Fruit fly (Drosophila melanogaster): Measurements from ENCODE around the gene CG7246.

The CG7246 gene

dm6 chrX:9106775-9107283, 26.0 kb upstream of the CG7246 start, which contains the start of gene Arfrp1:
Gene Arfrp1 (plus strand): TSS chrX:9107069.
- TF ChIP-seq CG2202 (tag; optimal IDR thresholded peaks at IDR 0.05) (no peak), Scr (GFP tag; IDR thresholded peaks at IDR 0.05; ENCODE audit: partially characterized antibody) (peak; percentile 88), hb (GFP tag; IDR thresholded peaks at IDR 0.05; ENCODE audit: partially characterized antibody) (peak; percentile 74), ind (GFP tag; optimal IDR thresholded peaks at IDR 0.05) (peak; percentile 28), Sox100B (GFP tag; optimal IDR thresholded peaks at IDR 0.05) (no peak), CG34376 (GFP tag; optimal IDR thresholded peaks at IDR 0.05) (peak; percentile 10), Chrac-16 (GFP tag; optimal IDR thresholded peaks at IDR 0.05) (peak; percentile 27), bbx (GFP tag; IDR thresholded peaks at IDR 0.05; ENCODE audit: partially characterized antibody) (peak; percentile 85), CG7786 (GFP tag; optimal IDR thresholded peaks at IDR 0.05) (peak; percentile 4), dysf (GFP tag; IDR thresholded peaks at IDR 0.05) (0 out of 3 replicates have a peak, but pooled peaks have one; percentile 22), sens (GFP tag) (peak; percentile 86), usp (GFP tag; optimal IDR thresholded peaks at IDR 0.05) (no peak), vnd (GFP tag; IDR thresholded peaks at IDR 0.05; ENCODE audit: partially characterized antibody) (peak; percentile 71), Sry-δ (GFP tag; optimal IDR thresholded peaks at IDR 0.05) (peak; percentile 83), Abd-B (GFP tag; optimal IDR thresholded peaks at IDR 0.05) (peak; percentile 51), zen2 (GFP tag; IDR thresholded peaks at IDR 0.05; ENCODE audit: partially characterized antibody) (0 out of 3 replicates have a peak, but pooled peaks have one; percentile 44), CG2120 (GFP tag; optimal IDR thresholded peaks at IDR 0.05) (peak; percentile 48), fd3F (GFP tag; optimal IDR thresholded peaks at IDR 0.05) (no peak), CG4617 (GFP tag; optimal IDR thresholded peaks at IDR 0.05; ENCODE audit: borderline replicate concordance) (peak; percentile 5), MESR4 (GFP tag; optimal IDR thresholded peaks at IDR 0.05) (peak; percentile 71), CG30403 (GFP tag; optimal IDR thresholded peaks at IDR 0.05) (peak; percentile 51), pzg (GFP tag; optimal IDR thresholded peaks at IDR 0.05) (peak; percentile 27), BtbVII (GFP tag; optimal IDR thresholded peaks at IDR 0.05) (no peak), CG3995 (GFP tag; optimal IDR thresholded peaks at IDR 0.05) (peak; percentile 53), Dll (GFP tag; IDR thresholded peaks at IDR 0.05; ENCODE audit: partially characterized antibody) (peak; percentile 83), wek (GFP tag; optimal IDR thresholded peaks at IDR 0.05) (peak; percentile 88), CG13287 (GFP tag; IDR thresholded peaks at IDR 0.05; ENCODE audit: partially characterized antibody) (peak; percentile 79), az2 (GFP tag; optimal IDR thresholded peaks at IDR 0.05) (peak; percentile 13), CoRest (tag; optimal IDR thresholded peaks at IDR 0.05) (peak; percentile 12), CG9932 (GFP tag; IDR thresholded peaks at IDR 0.05) (peak; percentile 59), Gug (GFP tag; IDR thresholded peaks at IDR 0.05) (peak; percentile 10; the same call in 1 of the 4 replicates), Aef1 (GFP tag; IDR thresholded peaks at IDR 0.05) (peak; percentile 47; the same call in 2 of the 3 replicates), CG3847 (GFP tag; IDR thresholded peaks at IDR 0.05) (no peak), nerfin-2 (GFP tag; IDR thresholded peaks at IDR 0.05; ENCODE audit: partially characterized antibody) (peak; percentile 45; the same call in 1 of the 2 replicates), Dbx (GFP tag; IDR thresholded peaks at IDR 0.05) (0 out of 3 replicates have a peak, but pooled peaks have one; percentile 5), hbn (GFP tag; IDR thresholded peaks at IDR 0.05; ENCODE audit: partially characterized antibody) (peak; percentile 70), inv (GFP tag; IDR thresholded peaks at IDR 0.05; ENCODE audit: partially characterized antibody) (peak; percentile 75), CG2129 (GFP tag; IDR thresholded peaks at IDR 0.05; ENCODE audit: partially characterized antibody) (peak; percentile 53), mam (GFP tag; optimal IDR thresholded peaks at IDR 0.05) (peak; percentile 17), Opbp (GFP tag; IDR thresholded peaks at IDR 0.05; ENCODE audit: partially characterized antibody) (peak; percentile 90), Ets65A (GFP tag) (peak; percentile 89), Hr3 (GFP tag; optimal IDR thresholded peaks at IDR 0.05) (peak; percentile 32), HmgZ (tag; optimal IDR thresholded peaks at IDR 0.05) (peak; percentile 18), fd64A (GFP tag; optimal IDR thresholded peaks at IDR 0.05) (no peak), CG9215 (GFP tag; IDR thresholded peaks at IDR 0.05) (0 out of 2 replicates have a peak, but pooled peaks have one; percentile 29), toy (GFP tag; IDR thresholded peaks at IDR 0.05) (0 out of 2 replicates have a peak, but pooled peaks have one; percentile 23), CG6683 (GFP tag; optimal IDR thresholded peaks at IDR 0.05) (no peak), CG7556 (GFP tag; optimal IDR thresholded peaks at IDR 0.05) (no peak), Camta (GFP tag; optimal IDR thresholded peaks at IDR 0.05) (peak; percentile 21)
